Worm (Caenorhabditis elegans): ENCODE measurements around the gene F02H6.6.

DNA sequence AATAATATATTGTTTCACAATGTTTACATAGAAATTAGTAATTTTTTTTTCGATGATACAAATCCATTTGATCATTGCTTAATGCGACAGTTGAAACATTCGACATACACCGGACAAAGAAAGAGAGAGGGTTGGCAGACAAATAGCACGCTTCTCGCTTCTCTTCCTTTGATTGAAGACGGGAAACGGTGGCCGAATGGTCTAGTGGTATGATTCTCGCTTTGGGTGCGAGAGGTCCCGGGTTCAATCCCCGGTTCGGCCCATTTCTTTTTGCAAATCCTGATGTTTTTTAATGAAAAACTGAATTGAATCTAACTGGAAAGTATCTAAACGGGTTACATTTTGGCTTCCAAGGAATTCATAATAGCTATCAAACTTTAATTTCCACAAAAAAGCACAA is 5.8 kb downstream of the F02H6.6 start:
- peak; percentile 78 for TF ChIP-seq snpc-4 (tag; optimal IDR thresholded peaks at IDR 0.05)
- TF ChIP-seq mml-1 (tag; optimal IDR thresholded peaks at IDR 0.05): no peak
- peak; percentile 9 for TF ChIP-seq elt-2 (tag; optimal IDR thresholded peaks at IDR 0.05)
- TF ChIP-seq skn-1 (tag; optimal IDR thresholded peaks at IDR 0.05): no peak
- TF ChIP-seq elt-1 (tag; optimal IDR thresholded peaks at IDR 0.05): no peak
- no peak for TF ChIP-seq ceh-82 (tag; optimal IDR thresholded peaks at IDR 0.05)
- no peak for TF ChIP-seq nhr-77 (tag; optimal IDR thresholded peaks at IDR 0.05)
- peak; percentile 62 for TF ChIP-seq nhr-43 (tag; optimal IDR thresholded peaks at IDR 0.05; ENCODE audit: poor library complexity, severe bottlenecking)
- TF ChIP-seq tbx-2 (tag; optimal IDR thresholded peaks at IDR 0.05): no peak
- TF ChIP-seq pqm-1 (tag; optimal IDR thresholded peaks at IDR 0.05): no peak
- no peak for TF ChIP-seq unc-62 (GFP tag; optimal IDR thresholded peaks at IDR 0.05)
